Worm (Caenorhabditis elegans): ENCODE results near the gene mre-11.

ce11 chrV:10713704-10714239 is 22.9 kb downstream of the mre-11 start:
- TF ChIP-seq fkh-8 (tag; optimal IDR thresholded peaks at IDR 0.05) (no peak), unc-98 (GFP tag; IDR thresholded peaks at IDR 0.05) (no peak), pag-3 (tag; optimal IDR thresholded peaks at IDR 0.05; ENCODE audit: borderline replicate concordance, insufficient read depth) (no peak), elt-3 (tag; optimal IDR thresholded peaks at IDR 0.05) (no peak), unc-130 (tag; optimal IDR thresholded peaks at IDR 0.05) (no peak), hlh-17 (GFP tag; optimal IDR thresholded peaks at IDR 0.05; ENCODE audit: borderline replicate concordance) (no peak), sox-4 (tag; optimal IDR thresholded peaks at IDR 0.05) (no peak), aly-2 (tag; optimal IDR thresholded peaks at IDR 0.05) (peak; percentile 80)

All from whole organism, L1 larva.